Fruit fly (Drosophila melanogaster) whole organism, embryonic: ENCODE data around the gene Usp8.

Source experiments
- Bteb2 ChIP-seq: fragments of 200-800 bp; sonication (Bioruptor generic); optimal IDR thresholded peaks from 2 replicates; lab custom pipeline; 2016; ENCODE audit warnings: missing biosample characterization, missing genetic modification characterization
- CG10209 ChIP-seq: fragments of 200-800 bp; sonication (Bioruptor generic); optimal IDR thresholded peaks from 3 replicates; lab custom pipeline; 2017; ENCODE audit warnings: missing biosample characterization, mild to moderate bottlenecking, missing genetic modification characterization, missing genetic modification reagents
- CG10366 ChIP-seq: fragments of 200-800 bp; sonication (Bioruptor generic); IDR thresholded peaks from 2 replicates; pipeline ENCODE4 v1.3.6; 2022; ENCODE audit warnings: missing biosample characterization, missing genetic modification characterization
- CG11456 ChIP-seq: fragments of 200-800 bp; sonication (Bioruptor generic); IDR thresholded peaks from 3 replicates; pipeline ENCODE4 v1.3.6; 2022; ENCODE audit warnings: missing biosample characterization, missing genetic modification characterization
- CG11695 ChIP-seq: fragments of 200-800 bp; sonication (Bioruptor generic); IDR thresholded peaks from 3 replicates; pipeline ENCODE4 v1.3.6; 2022; ENCODE audit warnings: missing biosample characterization, missing genetic modification characterization
- CG12744 ChIP-seq: fragments of 200-800 bp; sonication (Bioruptor generic); optimal IDR thresholded peaks from 2 replicates; lab custom pipeline; 2016; ENCODE audit warnings: missing biosample characterization, missing genetic modification characterization
- CG13424 ChIP-seq: fragments of 200-800 bp; sonication (Bioruptor generic); optimal IDR thresholded peaks from 2 replicates; lab custom pipeline; 2019; ENCODE audit warnings: missing biosample characterization, mild to moderate bottlenecking, missing genetic modification characterization, moderate library complexity
- CG13894 ChIP-seq: fragments of 200-800 bp; sonication (Bioruptor generic); optimal IDR thresholded peaks from 3 replicates; lab custom pipeline; 2018; ENCODE audit warnings: missing biosample characterization, mild to moderate bottlenecking, missing genetic modification characterization, moderate library complexity
- CG1529 ChIP-seq: fragments of 200-800 bp; sonication (Bioruptor generic); optimal IDR thresholded peaks from 3 replicates; lab custom pipeline; 2018; ENCODE audit warnings: missing biosample characterization, missing genetic modification characterization
- CG15696 ChIP-seq: fragments of 200-800 bp; sonication (Bioruptor generic); optimal IDR thresholded peaks from 2 replicates; lab custom pipeline; 2019; ENCODE audit warnings: missing biosample characterization, mild to moderate bottlenecking, missing genetic modification characterization, moderate library complexity
- CG17568 ChIP-seq: fragments of 200-800 bp; sonication (Bioruptor generic); optimal IDR thresholded peaks from 2 replicates; lab custom pipeline; 2018; ENCODE audit warnings: missing biosample characterization, mild to moderate bottlenecking, missing genetic modification characterization, moderate library complexity
- CG1832 ChIP-seq: fragments of 200-800 bp; sonication (Bioruptor generic); optimal IDR thresholded peaks from 2 replicates; lab custom pipeline; 2017; ENCODE audit warnings: missing biosample characterization, mild to moderate bottlenecking, missing genetic modification characterization, inconsistent platforms
- CG18476 ChIP-seq: fragments of 200-800 bp; sonication (Bioruptor generic); optimal IDR thresholded peaks from 2 replicates; lab custom pipeline; 2016; ENCODE audit warnings: missing biosample characterization, mild to moderate bottlenecking, missing genetic modification characterization
- CG2889 ChIP-seq: fragments of 200-800 bp; sonication (Bioruptor generic); IDR thresholded peaks from 3 replicates; pipeline ENCODE4 v1.3.6; 2022; ENCODE audit warnings: missing biosample characterization, missing genetic modification characterization
- CG31224 ChIP-seq: fragments of 200-800 bp; sonication (Bioruptor generic); IDR thresholded peaks from 2 replicates; pipeline ENCODE4 v1.3.6; 2022; ENCODE audit warnings: missing biosample characterization, missing genetic modification characterization
- CG33557 ChIP-seq: fragments of 200-800 bp; sonication (Bioruptor generic); optimal IDR thresholded peaks from 2 replicates; lab custom pipeline; 2019; ENCODE audit warnings: missing biosample characterization, mild to moderate bottlenecking, missing genetic modification characterization, moderate library complexity
- CG3407 ChIP-seq: fragments of 200-800 bp; sonication (Bioruptor generic); optimal IDR thresholded peaks from 2 replicates; lab custom pipeline; 2018; ENCODE audit warnings: missing biosample characterization, mild to moderate bottlenecking, missing genetic modification characterization
- CG4730 ChIP-seq: fragments of 200-800 bp; sonication (Bioruptor generic); IDR thresholded peaks from 2 replicates; pipeline ENCODE4 v1.3.6; 2022; ENCODE audit warnings: missing biosample characterization, missing genetic modification characterization
- CG6765 ChIP-seq: fragments of 200-800 bp; sonication (Bioruptor generic); optimal IDR thresholded peaks from 3 replicates; lab custom pipeline; 2017; ENCODE audit warnings: missing biosample characterization, mild to moderate bottlenecking, missing genetic modification characterization
- CG9437 ChIP-seq: fragments of 200-800 bp; sonication (Bioruptor generic); optimal IDR thresholded peaks from 2 replicates; lab custom pipeline; 2018; ENCODE audit warnings: missing biosample characterization, mild to moderate bottlenecking, missing genetic modification characterization
- CG9727 ChIP-seq: fragments of 200-800 bp; sonication (Bioruptor generic); optimal IDR thresholded peaks from 3 replicates; lab custom pipeline; 2017; ENCODE audit warnings: missing biosample characterization, mild to moderate bottlenecking, missing genetic modification characterization
- CG9876 ChIP-seq: fragments of 200-800 bp; sonication (Bioruptor generic); optimal IDR thresholded peaks from 2 replicates; lab custom pipeline; 2016; ENCODE audit warnings: missing biosample characterization, missing genetic modification characterization
- CHES-1-like ChIP-seq: fragments of 200-800 bp; sonication (Bioruptor generic); optimal IDR thresholded peaks from 2 replicates; lab custom pipeline; 2016; ENCODE audit warnings: missing biosample characterization, missing genetic modification characterization
- Dbx ChIP-seq: fragments of 200-800 bp; sonication (Bioruptor generic); IDR thresholded peaks from 3 replicates; pipeline ENCODE4 v1.3.6; 2022; ENCODE audit warnings: missing biosample characterization, missing genetic modification characterization
- E2f2 ChIP-seq: fragments of 200-800 bp; sonication (Bioruptor generic); IDR thresholded peaks from 2 replicates; pipeline ENCODE4 v1.3.6; 2022; ENCODE audit warnings: missing biosample characterization, missing genetic modification characterization
- Mad ChIP-seq: fragments of 200-800 bp; sonication (Bioruptor generic); optimal IDR thresholded peaks from 2 replicates; lab custom pipeline; 2016; ENCODE audit warnings: missing biosample characterization, missing genetic modification characterization
- Nf-YB ChIP-seq: fragments of 200-800 bp; sonication (Bioruptor generic); optimal IDR thresholded peaks from 3 replicates; lab custom pipeline; 2019; ENCODE audit warnings: missing biosample characterization, mild to moderate bottlenecking, missing genetic modification characterization, moderate library complexity
- NfI ChIP-seq: fragments of 200-800 bp; sonication (Bioruptor generic); optimal IDR thresholded peaks from 3 replicates; lab custom pipeline; 2018; ENCODE audit warnings: missing biosample characterization, mild to moderate bottlenecking, missing genetic modification characterization, moderate library complexity
- Scr ChIP-seq: fragments of 200-800 bp; sonication (Bioruptor generic); IDR thresholded peaks from 2 replicates; pipeline ENCODE4 v1.3.6; 2022; ENCODE audit warnings: missing biosample characterization, missing genetic modification characterization; ENCODE audit not compliant: partially characterized antibody
- Six4 ChIP-seq: fragments of 200-800 bp; sonication (Bioruptor generic); optimal IDR thresholded peaks from 2 replicates; lab custom pipeline; 2016; ENCODE audit warnings: missing biosample characterization, missing genetic modification characterization
- aop ChIP-seq: fragments of 200-800 bp; sonication (Bioruptor generic); IDR thresholded peaks from 2 replicates; pipeline ENCODE4 v1.3.6; 2022; ENCODE audit warnings: missing biosample characterization, missing genetic modification characterization
- bab2 ChIP-seq: fragments of 200-800 bp; sonication (Bioruptor generic); optimal IDR thresholded peaks from 2 replicates; lab custom pipeline; 2016; ENCODE audit warnings: missing biosample characterization, missing genetic modification characterization
- bigmax ChIP-seq: fragments of 200-800 bp; sonication (Bioruptor generic); optimal IDR thresholded peaks from 2 replicates; lab custom pipeline; 2018; ENCODE audit warnings: missing biosample characterization, mild to moderate bottlenecking, missing genetic modification characterization
- exex ChIP-seq: fragments of 200-800 bp; sonication (Bioruptor generic); optimal IDR thresholded peaks from 4 replicates; lab custom pipeline; 2018; ENCODE audit warnings: missing biosample characterization, mild to moderate bottlenecking, missing genetic modification characterization, moderate library complexity
- fd96Cb ChIP-seq: fragments of 200-800 bp; sonication (Bioruptor generic); optimal IDR thresholded peaks from 2 replicates; lab custom pipeline; 2018; ENCODE audit warnings: missing biosample characterization, mild to moderate bottlenecking, missing genetic modification characterization, moderate library complexity
- fru ChIP-seq: fragments of >200 bp; optimal IDR thresholded peaks from 2 replicates; lab custom pipeline; 2017
- h ChIP-seq: fragments of >200 bp; optimal IDR thresholded peaks from 2 replicates; lab custom pipeline; 2017
- hbn ChIP-seq: fragments of 200-800 bp; sonication (Bioruptor generic); IDR thresholded peaks from 2 replicates; pipeline ENCODE4 v1.3.6; 2022; ENCODE audit warnings: missing biosample characterization, missing genetic modification characterization; ENCODE audit not compliant: partially characterized antibody
- insv ChIP-seq, 2 experiments: fragments of 200-800 bp; sonication (Bioruptor generic); optimal IDR thresholded peaks; 3 replicates each; lab custom pipeline; 2016 to 2018; ENCODE audit warnings: missing biosample characterization in 2 of 2, missing genetic modification characterization in 2 of 2
- inv ChIP-seq: fragments of 200-800 bp; sonication (Bioruptor generic); IDR thresholded peaks from 2 replicates; pipeline ENCODE4 v1.3.6; 2022; ENCODE audit warnings: missing biosample characterization, missing genetic modification characterization; ENCODE audit not compliant: partially characterized antibody
- oc ChIP-seq: fragments of 200-800 bp; sonication (Bioruptor generic); optimal IDR thresholded peaks from 2 replicates; lab custom pipeline; 2018; ENCODE audit warnings: missing biosample characterization, mild to moderate bottlenecking, missing genetic modification characterization, moderate library complexity
- pros ChIP-seq: fragments of 200-800 bp; sonication (Bioruptor generic); optimal IDR thresholded peaks from 3 replicates; lab custom pipeline; 2019; ENCODE audit warnings: missing biosample characterization, mild to moderate bottlenecking, missing genetic modification characterization, moderate library complexity
- psq ChIP-seq: fragments of 200-800 bp; sonication (Bioruptor generic); optimal IDR thresholded peaks from 2 replicates; lab custom pipeline; 2017; ENCODE audit warnings: missing biosample characterization, missing genetic modification characterization
- sc ChIP-seq, 3 experiments: fragments of >200 bp in 2 of 3; fragments of 200-800 bp in 1 of 3; sonication (Bioruptor generic) in 1 of 3; optimal IDR thresholded peaks; 2 replicates in 2 of 3; 3 replicates in 1 of 3; lab custom pipeline; 2017; ENCODE audit warnings: mild to moderate bottlenecking in 1 of 3, missing biosample characterization in 1 of 3, missing genetic modification characterization in 1 of 3, missing genetic modification reagents in 1 of 3
- sim ChIP-seq: fragments of 200-800 bp; sonication (Bioruptor generic); IDR thresholded peaks from 2 replicates; pipeline ENCODE4 v1.3.6; 2022; ENCODE audit warnings: missing biosample characterization, missing genetic modification characterization
- tin ChIP-seq: fragments of 200-800 bp; sonication (Bioruptor generic); optimal IDR thresholded peaks from 3 replicates; lab custom pipeline; 2016; ENCODE audit warnings: missing biosample characterization, missing genetic modification characterization
- twi ChIP-seq: fragments of 200-800 bp; optimal IDR thresholded peaks from 2 replicates; lab custom pipeline; 2019; ENCODE audit warnings: missing biosample characterization, mild to moderate bottlenecking, missing genetic modification characterization, moderate library complexity
- wek ChIP-seq: fragments of 200-800 bp; sonication (Bioruptor generic); optimal IDR thresholded peaks from 3 replicates; lab custom pipeline; 2018; ENCODE audit warnings: missing biosample characterization, mild to moderate bottlenecking, missing genetic modification characterization, moderate library complexity
- zfh2 ChIP-seq: fragments of 200-800 bp; sonication (Bioruptor generic); optimal IDR thresholded peaks from 2 replicates; lab custom pipeline; 2016; ENCODE audit warnings: missing biosample characterization, missing genetic modification characterization

The Usp8 gene

dm6 chr3R:21112742-21113465, 21.2 kb upstream of the Usp8 start (continued):
- TF ChIP-seq CG9876 (GFP tag; lab: Kevin White, UChicago) = peak; percentile 82
- peak; percentile 40 for TF ChIP-seq CG33557 (GFP tag; lab: Kevin White, UChicago)
- TF ChIP-seq sc (optimal IDR thresholded peaks at IDR 0.05; lab: Kevin White, UChicago) = no peak
- TF ChIP-seq sc (GFP tag; optimal IDR thresholded peaks at IDR 0.05; lab: Kevin White, UChicago) = peak; percentile 72
- TF ChIP-seq inv (GFP tag; lab: Robert Waterston, UW) = no peak
- peak; percentile 65; the same call in 1 of the 2 replicates for TF ChIP-seq sim (GFP tag; lab: Robert Waterston, UW)
- peak; percentile 90 for TF ChIP-seq CG17568 (GFP tag; lab: Kevin White, UChicago)
- TF ChIP-seq exex (tag; lab: Kevin White, UChicago) = peak; percentile 78
- TF ChIP-seq CG10209 (GFP tag; lab: Kevin White, UChicago) = peak; percentile 88
- peak; percentile 82 for TF ChIP-seq Mad
- peak; percentile 94 for TF ChIP-seq CHES-1-like
- peak; percentile 76 for TF ChIP-seq CG9437
- TF ChIP-seq CG11695 (GFP tag; lab: Robert Waterston, UW) = peak; percentile 91
- peak in 1 of 2 experiments; percentile 38 for TF ChIP-seq insv (GFP tag; optimal IDR thresholded peaks at IDR 0.05; lab: Kevin White, UChicago)
- peak; percentile 45 for TF ChIP-seq twi
- TF ChIP-seq CG1832 (GFP tag; lab: Kevin White, UChicago) = no peak
- TF ChIP-seq Dbx (GFP tag; lab: Robert Waterston, UW) = peak; percentile 66
- peak; percentile 87 for TF ChIP-seq NfI (GFP tag; lab: Kevin White, UChicago)
- peak; percentile 91 for TF ChIP-seq oc (tag; lab: Kevin White, UChicago)
- peak; percentile 87 for TF ChIP-seq CG13424 (tag; lab: Kevin White, UChicago)
- TF ChIP-seq CG10366 (GFP tag; lab: Robert Waterston, UW) = peak; percentile 86
- peak; percentile 85 for TF ChIP-seq zfh2 (GFP tag; lab: Kevin White, UChicago)
- peak; percentile 82 for TF ChIP-seq CG1529 (GFP tag; lab: Kevin White, UChicago)
- TF ChIP-seq fd96Cb (tag; lab: Kevin White, UChicago) = peak; percentile 55
- TF ChIP-seq tin (GFP tag; lab: Kevin White, UChicago) = peak; percentile 81
- TF ChIP-seq CG18476 = peak; percentile 80
- peak; percentile 35; the same call in 1 of the 2 replicates for TF ChIP-seq aop (GFP tag; lab: Robert Waterston, UW)
- TF ChIP-seq CG9727 (GFP tag; lab: Kevin White, UChicago) = peak; percentile 81
- TF ChIP-seq E2f2 (GFP tag; lab: Robert Waterston, UW) = peak; percentile 63
- TF ChIP-seq CG31224 (GFP tag; lab: Robert Waterston, UW) = peak; percentile 75
- TF ChIP-seq wek = peak; percentile 86
- TF ChIP-seq CG4730 (GFP tag; lab: Robert Waterston, UW) = peak; percentile 85
- peak; percentile 66; the same call in 2 of the 3 replicates for TF ChIP-seq CG2889 (GFP tag; lab: Robert Waterston, UW)
- no peak for TF ChIP-seq Scr (GFP tag; lab: Robert Waterston, UW)
- peak; percentile 21 for TF ChIP-seq CG13894 (tag; lab: Kevin White, UChicago)
- peak; percentile 63 for TF ChIP-seq Six4 (GFP tag; lab: Kevin White, UChicago)
- TF ChIP-seq pros (GFP tag; lab: Kevin White, UChicago) = no peak
- peak; percentile 42 for TF ChIP-seq CG6765 (GFP tag; lab: Kevin White, UChicago)
- TF ChIP-seq CG12744 = peak; percentile 92
- peak; percentile 70 for TF ChIP-seq Nf-YB (GFP tag; lab: Kevin White, UChicago)
- TF ChIP-seq psq (GFP tag; lab: Kevin White, UChicago) = peak; percentile 61
- TF ChIP-seq h (lab: Kevin White, UChicago) = no peak
- TF ChIP-seq Bteb2 (GFP tag; lab: Kevin White, UChicago) = peak; percentile 89
- TF ChIP-seq hbn = no peak
- TF ChIP-seq fru (lab: Kevin White, UChicago) = no peak
- TF ChIP-seq bigmax (GFP tag; lab: Kevin White, UChicago) = peak; percentile 27
- TF ChIP-seq CG3407 (GFP tag; lab: Kevin White, UChicago) = peak; percentile 90
- TF ChIP-seq CG11456 (GFP tag; lab: Robert Waterston, UW) = peak; percentile 89
- peak; percentile 82 for TF ChIP-seq CG15696 (tag; lab: Kevin White, UChicago)
- peak; percentile 93 for TF ChIP-seq bab2 (GFP tag; lab: Kevin White, UChicago)
